Fruit fly (Drosophila melanogaster): ENCODE results near the gene emei.
A peak's percentile ranks its signal among the peaks of the same experiment; 100 is the strongest.

The emei gene

dm6 chr3L:11119396-11119900, 10.0 kb downstream of the emei start (continued):
- TF ChIP-seq CG9817 (tag; optimal IDR thresholded peaks at IDR 0.05) (peak; percentile 27), CG6689 (GFP tag; IDR thresholded peaks at IDR 0.05) (no peak), grau (tag; optimal IDR thresholded peaks at IDR 0.05) (peak; percentile 5), eyg (GFP tag; optimal IDR thresholded peaks at IDR 0.05) (no peak), pzg (GFP tag; optimal IDR thresholded peaks at IDR 0.05) (no peak), HmgD (GFP tag; optimal IDR thresholded peaks at IDR 0.05) (no peak), CoRest (tag; optimal IDR thresholded peaks at IDR 0.05) (no peak), CG2875 (GFP tag; optimal IDR thresholded peaks at IDR 0.05) (no peak), MBD-R2 (GFP tag; IDR thresholded peaks at IDR 0.05) (0 out of 2 replicates have a peak, but pooled peaks have one; percentile 13), CG31365 (tag; optimal IDR thresholded peaks at IDR 0.05) (no peak), CG8290 (GFP tag; optimal IDR thresholded peaks at IDR 0.05) (no peak), CG8290 (tag; optimal IDR thresholded peaks at IDR 0.05) (peak in 1 of 2 experiments; percentile 59), Kr (GFP tag; optimal IDR thresholded peaks at IDR 0.05) (no peak), dmrt99B (tag; optimal IDR thresholded peaks at IDR 0.05) (no peak), CG4404 (GFP tag; IDR thresholded peaks at IDR 0.05) (0 out of 2 replicates have a peak, but pooled peaks have one; percentile 10), CG12236 (GFP tag; optimal IDR thresholded peaks at IDR 0.05) (no peak), CG12155 (GFP tag; optimal IDR thresholded peaks at IDR 0.05) (no peak), BEAF-32 (GFP tag; optimal IDR thresholded peaks at IDR 0.05) (no peak), seq (GFP tag; IDR thresholded peaks at IDR 0.05) (no peak), CG18262 (tag; optimal IDR thresholded peaks at IDR 0.05) (no peak), CG18011 (GFP tag; optimal IDR thresholded peaks at IDR 0.05) (no peak), Drgx (GFP tag; IDR thresholded peaks at IDR 0.05) (peak; percentile 33; the same call in 1 of the 2 replicates), CG10274 (GFP tag; optimal IDR thresholded peaks at IDR 0.05) (no peak), C15 (GFP tag; IDR thresholded peaks at IDR 0.05) (no peak), jumu (GFP tag; optimal IDR thresholded peaks at IDR 0.05) (no peak), CG4730 (GFP tag; IDR thresholded peaks at IDR 0.05) (0 out of 2 replicates have a peak, but pooled peaks have one; percentile 10), CG17612 (GFP tag; IDR thresholded peaks at IDR 0.05) (peak; percentile 42; the same call in 1 of the 2 replicates), sob (GFP tag; IDR thresholded peaks at IDR 0.05) (no peak), Fer2 (tag; optimal IDR thresholded peaks at IDR 0.05) (no peak), H2.0 (GFP tag; IDR thresholded peaks at IDR 0.05) (peak; percentile 5; the same call in 1 of the 2 replicates), ro (GFP tag; IDR thresholded peaks at IDR 0.05) (no peak), lilli (GFP tag; optimal IDR thresholded peaks at IDR 0.05) (no peak), HHEX (GFP tag; optimal IDR thresholded peaks at IDR 0.05) (no peak), Stat92E (GFP tag; optimal IDR thresholded peaks at IDR 0.05) (no peak), ems (GFP tag; optimal IDR thresholded peaks at IDR 0.05) (no peak), Bdp1 (GFP tag; optimal IDR thresholded peaks at IDR 0.05) (no peak), NFAT (GFP tag; IDR thresholded peaks at IDR 0.05) (peak; percentile 52; the same call in 1 of the 2 replicates), sc (optimal IDR thresholded peaks at IDR 0.05) (no peak), sc (GFP tag; optimal IDR thresholded peaks at IDR 0.05) (no peak), run (tag; optimal IDR thresholded peaks at IDR 0.05) (no peak), CG3847 (GFP tag; IDR thresholded peaks at IDR 0.05) (no peak), CG12299 (tag; optimal IDR thresholded peaks at IDR 0.05) (no peak), kay (GFP tag; optimal IDR thresholded peaks at IDR 0.05) (no peak), CG11247 (GFP tag; IDR thresholded peaks at IDR 0.05) (0 out of 2 replicates have a peak, but pooled peaks have one; percentile 17), so (GFP tag; IDR thresholded peaks at IDR 0.05) (no peak), unc-4 (GFP tag; IDR thresholded peaks at IDR 0.05; ENCODE audit: partially characterized antibody) (no peak), da (GFP tag; optimal IDR thresholded peaks at IDR 0.05) (no peak), Jarid2 (GFP tag; optimal IDR thresholded peaks at IDR 0.05) (no peak), Antp (GFP tag; optimal IDR thresholded peaks at IDR 0.05) (peak; percentile 29), ken (GFP tag; IDR thresholded peaks at IDR 0.05) (0 out of 3 replicates have a peak, but pooled peaks have one; percentile 25), zen (tag; optimal IDR thresholded peaks at IDR 0.05) (no peak), dati (GFP tag; IDR thresholded peaks at IDR 0.05) (no peak)
